Fruit fly (Drosophila melanogaster) whole organism, prepupa: ENCODE results near the gene sad.

ENCODE experiments used
- Blimp-1 ChIP-seq: fragments of 200-800 bp; sonication (Bioruptor generic); optimal IDR thresholded peaks from 3 replicates; lab custom pipeline; 2017; ENCODE audit warnings: missing biosample characterization, missing genetic modification characterization, mild to moderate bottlenecking, moderate library complexity, missing genetic modification reagents
- CG10631 ChIP-seq: fragments of 200-800 bp; sonication (Bioruptor generic); optimal IDR thresholded peaks from 2 replicates; lab custom pipeline; 2016; ENCODE audit warnings: missing biosample characterization, missing genetic modification characterization
- CG10669 ChIP-seq: fragments of 200-800 bp; sonication (Bioruptor generic); optimal IDR thresholded peaks from 3 replicates; lab custom pipeline; 2018; ENCODE audit warnings: missing biosample characterization, mild to moderate bottlenecking, missing genetic modification characterization, moderate library complexity
- CG11294 ChIP-seq: fragments of 200-800 bp; sonication (Bioruptor generic); IDR thresholded peaks from 2 replicates; pipeline ENCODE4 v1.3.6; 2022; ENCODE audit warnings: missing biosample characterization, missing genetic modification characterization
- CG11762 ChIP-seq: fragments of 200-800 bp; sonication (Bioruptor generic); optimal IDR thresholded peaks from 3 replicates; lab custom pipeline; 2016; ENCODE audit warnings: missing biosample characterization, missing genetic modification characterization; ENCODE audit not compliant: insufficient read depth
- CG11902 ChIP-seq: fragments of 200-800 bp; sonication (Bioruptor generic); optimal IDR thresholded peaks from 3 replicates; lab custom pipeline; 2016; ENCODE audit warnings: missing biosample characterization, missing genetic modification characterization
- CG15336 ChIP-seq: fragments of 200-800 bp; sonication (Bioruptor generic); IDR thresholded peaks from 2 replicates; pipeline ENCODE4 v1.3.6; 2022; ENCODE audit warnings: missing biosample characterization, missing genetic modification characterization
- CG16779 ChIP-seq: fragments of 200-800 bp; sonication (Bioruptor generic); optimal IDR thresholded peaks from 3 replicates; lab custom pipeline; 2017; ENCODE audit warnings: missing biosample characterization, mild to moderate bottlenecking, missing genetic modification characterization
- CG3032 ChIP-seq: fragments of 200-800 bp; optimal IDR thresholded peaks from 2 replicates; lab custom pipeline; 2019; ENCODE audit warnings: missing biosample characterization, mild to moderate bottlenecking, missing genetic modification characterization, moderate library complexity
- CG31627 ChIP-seq: fragments of 200-800 bp; sonication (Bioruptor generic); optimal IDR thresholded peaks from 3 replicates; lab custom pipeline; 2016; ENCODE audit warnings: missing biosample characterization, missing genetic modification characterization
- CG32006 ChIP-seq: fragments of 200-800 bp; sonication (Bioruptor generic); optimal IDR thresholded peaks from 3 replicates; lab custom pipeline; 2017; ENCODE audit warnings: missing biosample characterization, mild to moderate bottlenecking, missing genetic modification characterization
- CG34406 ChIP-seq: fragments of 200-800 bp; sonication (Bioruptor generic); optimal IDR thresholded peaks from 3 replicates; lab custom pipeline; 2016; ENCODE audit warnings: missing biosample characterization, missing genetic modification characterization
- CG3919 ChIP-seq: fragments of 200-800 bp; sonication (Bioruptor generic); optimal IDR thresholded peaks from 3 replicates; lab custom pipeline; 2016; ENCODE audit warnings: missing biosample characterization, missing genetic modification characterization
- CG4318 ChIP-seq: fragments of 200-800 bp; sonication (Bioruptor generic); optimal IDR thresholded peaks from 3 replicates; lab custom pipeline; 2017; ENCODE audit warnings: missing biosample characterization, mild to moderate bottlenecking, missing genetic modification characterization
- CG6163 ChIP-seq: fragments of 200-800 bp; sonication (Bioruptor generic); IDR thresholded peaks from 3 replicates; pipeline ENCODE4 v1.3.6; 2022; ENCODE audit warnings: missing biosample characterization, missing genetic modification characterization
- CG6276 ChIP-seq: fragments of 200-800 bp; sonication (Bioruptor generic); optimal IDR thresholded peaks from 2 replicates; lab custom pipeline; 2017; ENCODE audit warnings: missing biosample characterization, mild to moderate bottlenecking, missing genetic modification characterization
- CG6792 ChIP-seq: fragments of 200-800 bp; sonication (Bioruptor generic); optimal IDR thresholded peaks from 3 replicates; lab custom pipeline; 2016; ENCODE audit warnings: missing biosample characterization, missing genetic modification characterization
- CG6808 ChIP-seq: fragments of 200-800 bp; sonication (Bioruptor generic); optimal IDR thresholded peaks from 3 replicates; lab custom pipeline; 2017; ENCODE audit warnings: missing biosample characterization, missing genetic modification characterization, mild to moderate bottlenecking, moderate library complexity, missing genetic modification reagents
- CG6854 ChIP-seq: fragments of 200-800 bp; sonication (Bioruptor generic); optimal IDR thresholded peaks from 2 replicates; lab custom pipeline; 2017; ENCODE audit warnings: missing biosample characterization, mild to moderate bottlenecking, missing genetic modification characterization
- CG7368 ChIP-seq: fragments of 200-800 bp; sonication (Bioruptor generic); optimal IDR thresholded peaks from 3 replicates; lab custom pipeline; 2016; ENCODE audit warnings: missing biosample characterization, missing genetic modification characterization
- CG8319 ChIP-seq: fragments of 200-800 bp; sonication (Bioruptor generic); optimal IDR thresholded peaks from 3 replicates; lab custom pipeline; 2016; ENCODE audit warnings: missing biosample characterization, missing genetic modification characterization
- CG8632 ChIP-seq: fragments of 200-800 bp; sonication (Bioruptor generic); optimal IDR thresholded peaks from 3 replicates; lab custom pipeline; 2016; ENCODE audit warnings: missing biosample characterization, missing genetic modification characterization
- CG9139 ChIP-seq: fragments of 200-800 bp; sonication (Bioruptor generic); optimal IDR thresholded peaks from 3 replicates; lab custom pipeline; 2017; ENCODE audit warnings: missing biosample characterization, mild to moderate bottlenecking, missing genetic modification characterization
- Eip75B ChIP-seq: fragments of 200-800 bp; sonication (Bioruptor generic); optimal IDR thresholded peaks from 3 replicates; lab custom pipeline; 2016; ENCODE audit warnings: missing biosample characterization, missing genetic modification characterization
- Eip78C ChIP-seq: fragments of 200-800 bp; sonication (Bioruptor generic); peaks from one replicate; lab custom pipeline; 2016; ENCODE audit warnings: missing biosample characterization, missing genetic modification characterization
- Eip93F ChIP-seq: fragments of 200-800 bp; sonication (Bioruptor generic); optimal IDR thresholded peaks from 2 replicates; lab custom pipeline; 2016; ENCODE audit warnings: missing biosample characterization, mild to moderate bottlenecking, missing genetic modification characterization
- Ets96B ChIP-seq: fragments of 200-800 bp; optimal IDR thresholded peaks from 2 replicates; lab custom pipeline; 2019; ENCODE audit warnings: missing biosample characterization, mild to moderate bottlenecking, missing genetic modification characterization, moderate library complexity
- Gug ChIP-seq: fragments of 200-800 bp; sonication (Bioruptor generic); IDR thresholded peaks from 2 replicates; pipeline ENCODE4 v1.3.6; 2022; ENCODE audit warnings: missing biosample characterization, missing genetic modification characterization
- Hr4 ChIP-seq: fragments of 200-800 bp; sonication (Bioruptor generic); optimal IDR thresholded peaks from 3 replicates; lab custom pipeline; 2016; ENCODE audit warnings: missing biosample characterization, missing genetic modification characterization
- Lpt ChIP-seq: fragments of 200-800 bp; sonication (Bioruptor generic); optimal IDR thresholded peaks from 3 replicates; lab custom pipeline; 2016; ENCODE audit warnings: missing biosample characterization, missing genetic modification characterization
- Met ChIP-seq: fragments of 200-800 bp; sonication (Bioruptor generic); optimal IDR thresholded peaks from 3 replicates; lab custom pipeline; 2016; ENCODE audit warnings: missing biosample characterization, missing genetic modification characterization
- OdsH ChIP-seq: fragments of 200-800 bp; sonication (Bioruptor generic); optimal IDR thresholded peaks from 3 replicates; lab custom pipeline; 2016; ENCODE audit warnings: missing biosample characterization, missing genetic modification characterization
- Smox ChIP-seq: fragments of 200-800 bp; sonication (Bioruptor generic); optimal IDR thresholded peaks from 3 replicates; lab custom pipeline; 2016; ENCODE audit warnings: missing biosample characterization, missing genetic modification characterization
- Sox14 ChIP-seq: fragments of 200-800 bp; sonication (Bioruptor generic); optimal IDR thresholded peaks from 3 replicates; lab custom pipeline; 2016; ENCODE audit warnings: missing biosample characterization, missing genetic modification characterization
- Sox15 ChIP-seq: fragments of 200-800 bp; sonication (Bioruptor generic); optimal IDR thresholded peaks from 3 replicates; lab custom pipeline; 2016; ENCODE audit warnings: missing biosample characterization, missing genetic modification characterization
- achi ChIP-seq: fragments of 200-800 bp; sonication (Bioruptor generic); optimal IDR thresholded peaks from 3 replicates; lab custom pipeline; 2016; ENCODE audit warnings: missing biosample characterization, missing genetic modification characterization
- acj6 ChIP-seq: fragments of 200-800 bp; sonication (Bioruptor generic); optimal IDR thresholded peaks from 3 replicates; lab custom pipeline; 2016; ENCODE audit warnings: missing biosample characterization, missing genetic modification characterization
- cyc ChIP-seq: fragments of 200-800 bp; sonication (Bioruptor generic); optimal IDR thresholded peaks from 3 replicates; lab custom pipeline; 2016; ENCODE audit warnings: missing biosample characterization, missing genetic modification characterization
- dac ChIP-seq: fragments of 200-800 bp; sonication (Bioruptor generic); optimal IDR thresholded peaks from 2 replicates; lab custom pipeline; 2017; ENCODE audit warnings: missing biosample characterization, mild to moderate bottlenecking, missing genetic modification characterization
- dsx ChIP-seq: fragments of 200-800 bp; optimal IDR thresholded peaks from 3 replicates; lab custom pipeline; 2019; ENCODE audit warnings: missing biosample characterization, mild to moderate bottlenecking, missing genetic modification characterization, moderate library complexity; ENCODE audit not compliant: poor library complexity, severe bottlenecking
- eg ChIP-seq: fragments of 200-800 bp; sonication (Bioruptor generic); IDR thresholded peaks from 3 replicates; pipeline ENCODE4 v1.3.6; 2022; ENCODE audit warnings: missing biosample characterization, missing genetic modification characterization
- esn ChIP-seq: fragments of 200-800 bp; sonication (Bioruptor generic); optimal IDR thresholded peaks from 2 replicates; lab custom pipeline; 2016; ENCODE audit warnings: missing biosample characterization, mild to moderate bottlenecking, missing genetic modification characterization, moderate library complexity
- fd59A ChIP-seq: fragments of 200-800 bp; sonication (Bioruptor generic); optimal IDR thresholded peaks from 2 replicates; lab custom pipeline; 2017; ENCODE audit warnings: missing biosample characterization, mild to moderate bottlenecking, missing genetic modification characterization, missing genetic modification reagents
- fd85E ChIP-seq: fragments of 200-800 bp; sonication (Bioruptor generic); optimal IDR thresholded peaks from 3 replicates; lab custom pipeline; 2016; ENCODE audit warnings: missing biosample characterization, missing genetic modification characterization
- fkh ChIP-seq: fragments of 200-800 bp; sonication (Bioruptor generic); optimal IDR thresholded peaks from 3 replicates; lab custom pipeline; 2017; ENCODE audit warnings: missing biosample characterization, mild to moderate bottlenecking, missing genetic modification characterization, moderate library complexity
- lz ChIP-seq: fragments of 200-800 bp; sonication (Bioruptor generic); optimal IDR thresholded peaks from 3 replicates; lab custom pipeline; 2016; ENCODE audit warnings: missing biosample characterization, missing genetic modification characterization
- net ChIP-seq: fragments of 200-800 bp; sonication (Bioruptor generic); optimal IDR thresholded peaks from 3 replicates; lab custom pipeline; 2016; ENCODE audit warnings: missing biosample characterization, missing genetic modification characterization
- salr ChIP-seq, 2 experiments: fragments of 200-800 bp; sonication (Bioruptor generic); optimal IDR thresholded peaks; 3 replicates each; lab custom pipeline; 2016 to 2018; ENCODE audit warnings: missing biosample characterization in 2 of 2, missing genetic modification characterization in 2 of 2, mild to moderate bottlenecking in 1 of 2
- spab ChIP-seq: fragments of 200-800 bp; sonication (Bioruptor generic); optimal IDR thresholded peaks from 2 replicates; lab custom pipeline; 2017; ENCODE audit warnings: missing biosample characterization, mild to moderate bottlenecking, missing genetic modification characterization, missing genetic modification reagents
- ss ChIP-seq, 2 experiments: fragments of 200-800 bp; sonication (Bioruptor generic); optimal IDR thresholded peaks; 2 replicates in 1 of 2; 3 replicates in 1 of 2; lab custom pipeline; 2017 to 2018; ENCODE audit warnings: mild to moderate bottlenecking in 2 of 2, missing biosample characterization in 2 of 2, missing genetic modification characterization in 2 of 2, moderate library complexity in 1 of 2
- svp ChIP-seq: fragments of 200-800 bp; sonication (Bioruptor generic); peaks from one replicate; lab custom pipeline; 2016; ENCODE audit warnings: missing biosample characterization, missing genetic modification characterization
- topi ChIP-seq: fragments of 200-800 bp; sonication (Bioruptor generic); optimal IDR thresholded peaks from 3 replicates; lab custom pipeline; 2016; ENCODE audit warnings: missing biosample characterization, missing genetic modification characterization
- vri ChIP-seq: fragments of 200-800 bp; sonication (Bioruptor generic); optimal IDR thresholded peaks from 3 replicates; lab custom pipeline; 2016; ENCODE audit warnings: missing biosample characterization, mild to moderate bottlenecking, missing genetic modification characterization

The sad gene

DNA sequence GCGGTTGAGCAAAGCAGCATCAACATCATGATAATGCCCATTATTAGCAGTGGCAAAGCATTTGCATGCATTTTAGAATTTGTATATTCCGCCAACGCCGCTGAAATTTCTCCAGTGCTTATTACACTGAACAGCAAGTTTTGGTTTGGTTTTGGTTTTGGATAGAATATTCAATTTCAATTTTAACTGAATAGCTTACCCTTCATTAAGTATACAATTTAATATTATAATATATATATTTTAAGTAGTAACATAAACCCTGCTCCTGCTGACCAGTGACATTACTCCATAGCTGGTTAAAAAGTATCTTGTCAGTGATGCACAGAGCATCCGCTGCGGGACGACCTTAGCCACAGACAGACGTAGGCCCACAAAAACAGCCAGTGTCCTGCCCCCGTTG lies 29.7 kb upstream of the sad start:
- TF ChIP-seq CG6854 (GFP tag; lab: Kevin White, UChicago) (no peak), CG31627 (GFP tag; lab: Kevin White, UChicago) (no peak), Sox14 (GFP tag; lab: Kevin White, UChicago) (no peak), Eip78C (GFP tag; lab: Kevin White, UChicago) (peak; percentile 63), fkh (GFP tag; lab: Kevin White, UChicago) (no peak), Blimp-1 (no peak), CG10631 (GFP tag; lab: Kevin White, UChicago) (peak; percentile 6), Smox (GFP tag; lab: Kevin White, UChicago) (no peak), svp (GFP tag; lab: Kevin White, UChicago) (peak; percentile 56), Hr4 (GFP tag; lab: Kevin White, UChicago) (peak; percentile 2), salr (GFP tag; optimal IDR thresholded peaks at IDR 0.05; lab: Kevin White, UChicago) (peak in 1 of 2 experiments; percentile 19), CG3919 (GFP tag; lab: Kevin White, UChicago) (peak; percentile 28), CG6276 (GFP tag; lab: Kevin White, UChicago) (peak; percentile 2), CG7368 (GFP tag; lab: Kevin White, UChicago) (no peak), fd59A (no peak), Sox15 (no peak), Lpt (no peak), CG10669 (GFP tag; lab: Kevin White, UChicago) (peak; percentile 30), Eip75B (no peak), CG8632 (GFP tag; lab: Kevin White, UChicago) (no peak), CG6163 (GFP tag; lab: Robert Waterston, UW) (peak; percentile 49; the same call in 1 of the 3 replicates), cyc (GFP tag; lab: Kevin White, UChicago) (no peak), CG16779 (tag; lab: Kevin White, UChicago) (no peak), eg (GFP tag; lab: Robert Waterston, UW) (peak; percentile 71; the same call in 2 of the 3 replicates), CG3032 (tag; lab: Kevin White, UChicago) (peak; percentile 10), CG15336 (GFP tag; lab: Robert Waterston, UW) (peak; percentile 68), Eip93F (GFP tag; lab: Kevin White, UChicago) (no peak), lz (no peak), CG11762 (GFP tag; lab: Kevin White, UChicago) (no peak), OdsH (peak; percentile 4), fd85E (GFP tag; lab: Kevin White, UChicago) (no peak), CG4318 (GFP tag; lab: Kevin White, UChicago) (peak; percentile 4), ss (GFP tag; optimal IDR thresholded peaks at IDR 0.05; lab: Kevin White, UChicago) (no peak), Met (GFP tag; lab: Kevin White, UChicago) (no peak), spab (GFP tag; lab: Kevin White, UChicago) (peak; percentile 1), CG32006 (GFP tag; lab: Kevin White, UChicago) (peak; percentile 60), topi (GFP tag; lab: Kevin White, UChicago) (no peak), CG11902 (no peak), CG6808 (GFP tag; lab: Kevin White, UChicago) (no peak), Ets96B (tag; lab: Kevin White, UChicago) (peak; percentile 4), net (GFP tag; lab: Kevin White, UChicago) (no peak), CG11294 (GFP tag; lab: Robert Waterston, UW) (no peak), CG8319 (GFP tag; lab: Kevin White, UChicago) (no peak), vri (GFP tag; lab: Kevin White, UChicago) (no peak), esn (GFP tag; lab: Kevin White, UChicago) (no peak), CG6792 (GFP tag; lab: Kevin White, UChicago) (no peak), Gug (no peak; the same call in 1 of the 2 replicates), CG34406 (no peak), CG9139 (GFP tag; lab: Kevin White, UChicago) (no peak), dac (GFP tag; lab: Kevin White, UChicago) (peak; percentile 9), achi (GFP tag; lab: Kevin White, UChicago) (peak; percentile 31), dsx (peak; percentile 18), acj6 (GFP tag; lab: Kevin White, UChicago) (no peak)
